Worm (Caenorhabditis elegans) whole organism, young adult: ENCODE measurements around the gene abu-1.

Source experiments
- F22D6.2 ChIP-seq: sonication (generic microtip); optimal IDR thresholded peaks from 2 replicates; lab custom pipeline; 2016; ENCODE audit warnings: mild to moderate bottlenecking, missing genetic modification characterization, missing compliant biosample characterization
- F49E8.2 ChIP-seq: sonication (generic microtip); optimal IDR thresholded peaks from 3 replicates; lab custom pipeline; 2017; ENCODE audit warnings: missing genetic modification characterization, mild to moderate bottlenecking, missing compliant biosample characterization, antibody characterized with exemption, moderate library complexity; ENCODE audit not compliant: insufficient read depth
- K11D2.4 ChIP-seq: fragments of 200-800 bp; sonication (Bioruptor generic); IDR thresholded peaks from 2 replicates; pipeline ENCODE4 v1.3.6; 2022; ENCODE audit warnings: missing genetic modification reagents, missing genetic modification characterization, missing compliant biosample characterization
- Y53F4B.3 ChIP-seq: fragments of 200-800 bp; sonication (Bioruptor generic); IDR thresholded peaks from 2 replicates; pipeline ENCODE4 v1.3.6; 2022; ENCODE audit warnings: missing genetic modification reagents, missing genetic modification characterization, missing compliant biosample characterization
- akir-1 ChIP-seq: fragments of 200-800 bp; sonication (Bioruptor generic); optimal IDR thresholded peaks from 2 replicates; lab custom pipeline; 2018; ENCODE audit warnings: mild to moderate bottlenecking, missing genetic modification characterization, moderate library complexity, missing compliant biosample characterization
- aptf-2 ChIP-seq: fragments of 200-800 bp; sonication (Bioruptor generic); conservative IDR thresholded peaks from 2 replicates; pipeline ENCODE4 v1.3.6; 2022; ENCODE audit warnings: missing genetic modification reagents, missing genetic modification characterization, missing compliant biosample characterization
- athp-1 ChIP-seq: sonication (generic microtip); optimal IDR thresholded peaks from 2 replicates; lab custom pipeline; 2017; ENCODE audit warnings: mild to moderate bottlenecking, missing genetic modification characterization, missing compliant biosample characterization
- attf-3 ChIP-seq: fragments of 200-800 bp; sonication (Bioruptor generic); conservative IDR thresholded peaks from 2 replicates; pipeline ENCODE4 v1.3.6; 2022; ENCODE audit warnings: missing genetic modification reagents, missing genetic modification characterization, missing compliant biosample characterization
- bed-2 ChIP-seq: fragments of 200-800 bp; sonication (Bioruptor generic); IDR thresholded peaks from 2 replicates; pipeline ENCODE4 v1.3.6; 2022; ENCODE audit warnings: missing genetic modification reagents, missing genetic modification characterization, missing compliant biosample characterization
- ceh-58 ChIP-seq: fragments of 200-800 bp; sonication (Bioruptor generic); IDR thresholded peaks from 2 replicates; pipeline ENCODE4 v1.3.6; 2022; ENCODE audit warnings: missing genetic modification characterization, missing compliant biosample characterization
- chd-7 ChIP-seq: sonication (generic microtip); optimal IDR thresholded peaks from 2 replicates; lab custom pipeline; 2016; ENCODE audit warnings: mild to moderate bottlenecking, missing genetic modification characterization, moderate library complexity, missing compliant biosample characterization
- die-1 ChIP-seq: sonication (generic microtip); optimal IDR thresholded peaks from 2 replicates; lab custom pipeline; 2016; ENCODE audit warnings: missing genotype, mild to moderate bottlenecking, missing genetic modification characterization, missing compliant biosample characterization
- egrh-3 ChIP-seq: fragments of 200-800 bp; sonication (Bioruptor generic); IDR thresholded peaks from 2 replicates; pipeline ENCODE4 v1.3.6; 2022; ENCODE audit warnings: missing genetic modification reagents, missing genetic modification characterization, missing compliant biosample characterization
- ets-4 ChIP-seq: fragments of 200-800 bp; sonication (Bioruptor generic); optimal IDR thresholded peaks from 2 replicates; lab custom pipeline; 2018; ENCODE audit warnings: mild to moderate bottlenecking, missing genetic modification characterization, missing compliant biosample characterization
- fkh-3 ChIP-seq: sonication (generic microtip); optimal IDR thresholded peaks from 2 replicates; lab custom pipeline; 2016; ENCODE audit warnings: mild to moderate bottlenecking, missing genetic modification characterization, missing compliant biosample characterization
- hlh-26 ChIP-seq: fragments of 200-800 bp; sonication (Bioruptor generic); conservative IDR thresholded peaks from 2 replicates; pipeline ENCODE4 v1.3.6; 2022; ENCODE audit warnings: missing genetic modification reagents, missing genetic modification characterization, missing compliant biosample characterization
- hsf-1 ChIP-seq: fragments of 200-800 bp; sonication (Bioruptor generic); IDR thresholded peaks from 2 replicates; pipeline ENCODE4 v1.3.6; 2022; ENCODE audit warnings: missing genetic modification reagents, missing genetic modification characterization, missing compliant biosample characterization
- lag-1 ChIP-seq: fragments of 200-800 bp; sonication (Bioruptor generic); IDR thresholded peaks from 2 replicates; pipeline ENCODE4 v1.3.6; 2022; ENCODE audit warnings: missing genetic modification reagents, missing genetic modification characterization, missing compliant biosample characterization
- let-526 ChIP-seq: fragments of 200-800 bp; sonication (Bioruptor generic); IDR thresholded peaks from 2 replicates; pipeline ENCODE4 v1.3.6; 2022; ENCODE audit warnings: missing genetic modification reagents, missing genetic modification characterization, missing compliant biosample characterization
- lin-35 ChIP-seq, 3 experiments: fragments of 150-350 bp in 2 of 3; sonication (generic microtip) in 1 of 3; optimal IDR thresholded peaks; 2 replicates each; lab custom pipeline; 2014 to 2018; ENCODE audit warnings: missing biosample characterization in 3 of 3, missing genetic modification characterization in 3 of 3, missing genetic modification reagents in 3 of 3
- lin-54 ChIP-seq: fragments of 200-800 bp; sonication (Bioruptor generic); optimal IDR thresholded peaks from 2 replicates; lab custom pipeline; 2018; ENCODE audit warnings: mild to moderate bottlenecking, missing genetic modification characterization, missing compliant biosample characterization
- lir-1 ChIP-seq: fragments of 200-800 bp; sonication (Bioruptor generic); conservative IDR thresholded peaks from 2 replicates; pipeline ENCODE4 v1.3.6; 2022; ENCODE audit warnings: missing genetic modification reagents, missing genetic modification characterization, missing compliant biosample characterization
- lsl-1 ChIP-seq: fragments of 200-800 bp; sonication (Bioruptor generic); optimal IDR thresholded peaks from 2 replicates; lab custom pipeline; 2018; ENCODE audit warnings: mild to moderate bottlenecking, missing genetic modification characterization, moderate library complexity, missing compliant biosample characterization
- madf-3 ChIP-seq: fragments of 200-800 bp; sonication (Bioruptor generic); IDR thresholded peaks from 2 replicates; pipeline ENCODE4 v1.3.6; 2022; ENCODE audit warnings: missing genetic modification reagents, missing genetic modification characterization, missing compliant biosample characterization
- madf-6 ChIP-seq: fragments of 200-800 bp; sonication (Bioruptor generic); IDR thresholded peaks from 2 replicates; pipeline ENCODE4 v1.3.6; 2022; ENCODE audit warnings: missing genetic modification reagents, missing genetic modification characterization, missing compliant biosample characterization
- mes-4 ChIP-seq: sonication (generic microtip); optimal IDR thresholded peaks from 2 replicates; lab custom pipeline; 2016; ENCODE audit warnings: missing genotype, missing genetic modification characterization, missing compliant biosample characterization
- nfya-1 ChIP-seq: sonication (generic microtip); optimal IDR thresholded peaks from 2 replicates; lab custom pipeline; 2017; ENCODE audit warnings: antibody characterized with exemption, missing compliant biosample characterization, missing genetic modification characterization, borderline replicate concordance; ENCODE audit not compliant: insufficient read depth
- nfya-2 ChIP-seq: fragments of 200-800 bp; sonication (Bioruptor generic); IDR thresholded peaks from 2 replicates; pipeline ENCODE4 v1.3.6; 2022; ENCODE audit warnings: missing genetic modification reagents, missing genetic modification characterization, missing compliant biosample characterization
- nhr-80 ChIP-seq: sonication (generic microtip); optimal IDR thresholded peaks from 2 replicates; lab custom pipeline; 2016; ENCODE audit warnings: missing genetic modification characterization, missing compliant biosample characterization
- pha-4 ChIP-seq: fragments of 150-350 bp; sonication (generic microtip); optimal IDR thresholded peaks from 2 replicates; lab custom pipeline; 2014; ENCODE audit warnings: missing biosample characterization, missing genetic modification reagents, missing genetic modification characterization
- rcor-1 ChIP-seq: fragments of 200-800 bp; sonication (Bioruptor generic); IDR thresholded peaks from 2 replicates; pipeline ENCODE4 v1.3.6; 2022; ENCODE audit warnings: missing genetic modification reagents, missing genetic modification characterization, missing compliant biosample characterization
- rec-8 ChIP-seq, 2 experiments: sonication (generic microtip); optimal IDR thresholded peaks; 2 replicates each; lab custom pipeline; 2016; ENCODE audit warnings: mild to moderate bottlenecking in 2 of 2, missing genetic modification characterization in 2 of 2, missing genetic modification reagents in 2 of 2, missing genotype in 2 of 2, missing biosample characterization in 1 of 2, missing compliant biosample characterization in 1 of 2, moderate library complexity in 1 of 2
- snpc-4 ChIP-seq, 5 experiments: fragments of 150-350 bp in 1 of 5; sonication (generic microtip) in 4 of 5; optimal IDR thresholded peaks; 2 replicates each; lab custom pipeline; 2014 to 2018; ENCODE audit warnings: missing genetic modification characterization in 5 of 5, missing biosample characterization in 3 of 5, antibody characterized with exemption in 2 of 5, mild to moderate bottlenecking in 2 of 5, missing compliant biosample characterization in 2 of 5, missing genotype in 2 of 5, moderate library complexity in 2 of 5, missing genetic modification reagents in 1 of 5
- tbx-9 ChIP-seq: sonication (generic microtip); optimal IDR thresholded peaks from 2 replicates; lab custom pipeline; 2016; ENCODE audit warnings: borderline replicate concordance, missing genetic modification characterization, inconsistent platforms, missing compliant biosample characterization
- tlf-1 ChIP-seq: fragments of 200-800 bp; sonication (Bioruptor generic); optimal IDR thresholded peaks from 2 replicates; lab custom pipeline; 2018; ENCODE audit warnings: mild to moderate bottlenecking, missing genetic modification characterization, missing compliant biosample characterization
- unc-130 ChIP-seq: sonication (generic microtip); optimal IDR thresholded peaks from 2 replicates; lab custom pipeline; 2016; ENCODE audit warnings: missing genetic modification reagents, missing genetic modification characterization, missing compliant biosample characterization
- unc-62 ChIP-seq: fragments of 150-350 bp; optimal IDR thresholded peaks from 2 replicates; lab custom pipeline; 2014; ENCODE audit warnings: missing biosample characterization, missing genetic modification reagents, missing genetic modification characterization
- zim-3 ChIP-seq: sonication (generic microtip); optimal IDR thresholded peaks from 2 replicates; lab custom pipeline; 2017; ENCODE audit warnings: mild to moderate bottlenecking, missing genetic modification characterization, moderate library complexity, missing compliant biosample characterization
- ztf-28 ChIP-seq: fragments of 200-800 bp; sonication (Bioruptor generic); IDR thresholded peaks from 2 replicates; pipeline ENCODE4 v1.3.6; 2022; ENCODE audit warnings: missing genetic modification reagents, missing genetic modification characterization, missing compliant biosample characterization

Gene abu-1

DNA sequence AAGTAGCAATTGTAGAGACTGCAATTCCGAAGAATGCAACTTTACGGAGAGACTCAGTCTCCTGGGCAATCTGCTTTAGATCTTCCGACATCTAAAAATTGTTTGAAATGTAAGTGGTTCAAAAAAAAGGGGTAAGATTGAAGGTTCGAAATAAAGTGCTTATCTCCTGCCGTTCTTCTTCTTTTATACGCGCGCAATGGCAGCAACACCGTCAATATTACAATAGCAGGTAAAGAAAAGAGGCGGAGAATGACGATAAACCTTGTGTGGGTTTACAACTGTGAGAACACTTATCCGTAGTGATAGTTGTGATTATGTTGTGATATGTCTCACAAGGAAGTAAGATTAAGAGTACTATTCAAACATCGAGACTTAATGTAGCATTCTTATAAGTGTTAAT, 40.2 kb upstream of the abu-1 start, which contains the start of gene col-13:
col-13 (minus strand) TSS at position 101 of the 400 bp plus-strand sequence.
- TF ChIP-seq lsl-1 (GFP tag; lab: Kevin White, UChicago): no peak
- TF ChIP-seq tlf-1: no peak
- no peak for TF ChIP-seq F22D6.2
- TF ChIP-seq mes-4 (tag; lab: Kevin White, UChicago): no peak
- no peak for TF ChIP-seq aptf-2 (GFP tag; lab: Robert Waterston, UW)
- no peak for TF ChIP-seq fkh-3
- TF ChIP-seq madf-3 (GFP tag; lab: Robert Waterston, UW): no peak
- TF ChIP-seq unc-62: no peak
- no peak for TF ChIP-seq lin-54 (GFP tag; lab: Kevin White, UChicago)
- no peak for TF ChIP-seq ceh-58 (GFP tag; lab: Robert Waterston, UW)
- no peak for TF ChIP-seq die-1 (tag; lab: Kevin White, UChicago)
- no peak for TF ChIP-seq chd-7 (tag; lab: Kevin White, UChicago)
- no peak for TF ChIP-seq attf-3 (GFP tag; lab: Robert Waterston, UW)
- TF ChIP-seq rcor-1: no peak
- TF ChIP-seq let-526 (GFP tag; lab: Robert Waterston, UW): no peak
- TF ChIP-seq pha-4 (tag; lab: Kevin White, UChicago): no peak
- TF ChIP-seq nfya-2 (GFP tag; lab: Robert Waterston, UW): no peak
- TF ChIP-seq zim-3 (tag; lab: Kevin White, UChicago): no peak
- no peak for TF ChIP-seq lin-35 (GFP tag; optimal IDR thresholded peaks at IDR 0.05; lab: Kevin White, UChicago)
- TF ChIP-seq, all 124 proteins: peak for 0

ce11 chrV:10420843-10421242, 39.2 kb upstream of the abu-1 start:
- TF ChIP-seq egrh-3 (GFP tag; lab: Robert Waterston, UW): peak; percentile 94; the same call in 1 of the 2 replicates

DNA sequence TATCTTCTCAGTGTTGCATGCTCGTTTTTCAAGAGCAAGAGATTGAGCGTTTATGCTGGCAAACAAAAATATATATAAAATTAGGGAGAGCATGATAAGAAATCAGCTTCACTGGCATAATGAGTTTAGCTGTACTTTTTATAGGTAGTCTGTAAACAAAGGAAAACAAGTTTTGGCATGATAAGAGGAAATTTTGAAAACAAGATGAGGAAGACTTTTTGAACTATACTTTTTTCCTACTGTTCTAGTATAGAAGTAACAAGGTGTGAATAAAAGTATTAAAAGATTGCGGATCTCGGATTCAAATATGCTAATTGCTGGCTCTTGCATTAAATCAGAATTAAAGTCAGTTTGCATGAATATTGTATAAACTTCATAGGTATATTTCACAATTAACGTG, 37.3 kb upstream of the abu-1 start, which contains the start of gene F15H10.5:
F15H10.5 (minus strand) TSS at position 101 of the 400 bp plus-strand sequence.
- no peak for TF ChIP-seq unc-130
- TF ChIP-seq athp-1 (tag; lab: Kevin White, UChicago): no peak
- TF ChIP-seq Y53F4B.3 (GFP tag; lab: Robert Waterston, UW): no peak
- no peak for TF ChIP-seq hlh-26 (GFP tag; lab: Robert Waterston, UW)
- TF ChIP-seq F49E8.2 (tag; lab: Kevin White, UChicago): no peak
- TF ChIP-seq lag-1: no peak
- TF ChIP-seq ztf-28 (GFP tag; lab: Robert Waterston, UW): no peak
- no peak for TF ChIP-seq tbx-9 (tag; lab: Kevin White, UChicago)

- no peak for TF ChIP-seq attf-3 (GFP tag; lab: Robert Waterston, UW)
- TF ChIP-seq hsf-1 (GFP tag; lab: Robert Waterston, UW): no peak
- no peak for TF ChIP-seq K11D2.4 (GFP tag; lab: Robert Waterston, UW)
- TF ChIP-seq nhr-80 (tag; lab: Kevin White, UChicago): no peak
- TF ChIP-seq snpc-4 (GFP tag; optimal IDR thresholded peaks at IDR 0.05; lab: Kevin White, UChicago): no peak
- no peak for TF ChIP-seq snpc-4 (tag; optimal IDR thresholded peaks at IDR 0.05; lab: Kevin White, UChicago)
- TF ChIP-seq F49E8.2 (tag; lab: Kevin White, UChicago): no peak
- no peak for TF ChIP-seq lir-1 (GFP tag; lab: Robert Waterston, UW)
- TF ChIP-seq nfya-1 (tag; lab: Kevin White, UChicago): no peak
- TF ChIP-seq unc-62: no peak
- TF ChIP-seq bed-2 (GFP tag; lab: Robert Waterston, UW): no peak
- TF ChIP-seq rec-8 (tag; optimal IDR thresholded peaks at IDR 0.05; lab: Kevin White, UChicago): no peak
- TF ChIP-seq ets-4 (GFP tag; lab: Kevin White, UChicago): no peak
- TF ChIP-seq akir-1: no peak
- no peak for TF ChIP-seq madf-6 (GFP tag; lab: Robert Waterston, UW)
Observed at ce11 chrV:10416925-10417324, 35.3 kb upstream of the abu-1 start, which contains the start of gene F15H10.10. TSS of gene F15H10.10 (minus strand) at chrV:10417025.
